Worm (Caenorhabditis elegans): ENCODE data around the gene K03B4.9.

DNA sequence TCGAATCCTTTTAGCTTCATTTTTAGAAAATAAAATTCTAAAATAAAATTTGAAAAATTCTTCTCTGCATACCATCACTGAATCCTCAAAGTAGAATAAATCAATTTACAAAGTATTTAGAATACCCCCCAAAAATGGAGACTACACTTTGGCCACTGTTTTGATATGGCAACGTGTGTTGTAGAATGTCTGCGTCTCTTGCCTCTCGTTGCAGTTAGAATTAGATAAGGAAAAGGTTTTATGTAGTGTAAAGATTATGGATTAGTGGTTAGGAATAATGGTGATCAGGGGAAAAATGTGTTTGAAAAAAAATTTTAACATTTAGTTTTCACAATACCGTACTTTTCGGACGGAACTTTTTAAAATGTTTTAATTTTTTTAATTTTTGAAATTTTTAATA is 47.6 kb upstream of the K03B4.9 start, which contains the start of gene prx-6:
- TF ChIP-seq hmg-1.1 (GFP tag; IDR thresholded peaks at IDR 0.05) (no peak), nhr-76 (tag; optimal IDR thresholded peaks at IDR 0.05) (no peak), lin-39 (tag; optimal IDR thresholded peaks at IDR 0.05) (no peak), unc-39 (tag; optimal IDR thresholded peaks at IDR 0.05) (no peak), tag-97 (GFP tag; IDR thresholded peaks at IDR 0.05) (no peak), snpc-4 (tag; optimal IDR thresholded peaks at IDR 0.05) (no peak), ceh-82 (tag; optimal IDR thresholded peaks at IDR 0.05) (no peak), nhr-6 (tag; optimal IDR thresholded peaks at IDR 0.05) (no peak), R02D3.7 (tag; optimal IDR thresholded peaks at IDR 0.05) (no peak), zfp-3 (GFP tag; conservative IDR thresholded peaks at IDR 0.05) (no peak)
